Worm (Caenorhabditis elegans) whole organism, L1 larva: Measurements from ENCODE around the gene nlp-33.

Experiments
- fkh-8 ChIP-seq: sonication (generic microtip); optimal IDR thresholded peaks from 2 replicates; lab custom pipeline; 2016; ENCODE audit warnings: mild to moderate bottlenecking, missing genetic modification characterization, missing compliant biosample characterization
- fos-1 ChIP-seq: fragments of 150-350 bp; optimal IDR thresholded peaks from 2 replicates; lab custom pipeline; 2014; ENCODE audit warnings: missing biosample characterization, missing genetic modification characterization
- nhr-11 ChIP-seq: fragments of 150-350 bp; optimal IDR thresholded peaks from 2 replicates; lab custom pipeline; 2014; ENCODE audit warnings: missing biosample characterization, missing genetic modification characterization
- tlp-1 ChIP-seq: fragments of 150-350 bp; optimal IDR thresholded peaks from 2 replicates; lab custom pipeline; 2014; ENCODE audit warnings: missing biosample characterization, missing genetic modification characterization
- ztf-11 ChIP-seq, 2 experiments: sonication (generic microtip); optimal IDR thresholded peaks; 2 replicates each; lab custom pipeline; 2016 to 2017; ENCODE audit warnings: missing genetic modification characterization in 2 of 2, missing biosample characterization in 1 of 2, missing compliant biosample characterization in 1 of 2

DNA sequence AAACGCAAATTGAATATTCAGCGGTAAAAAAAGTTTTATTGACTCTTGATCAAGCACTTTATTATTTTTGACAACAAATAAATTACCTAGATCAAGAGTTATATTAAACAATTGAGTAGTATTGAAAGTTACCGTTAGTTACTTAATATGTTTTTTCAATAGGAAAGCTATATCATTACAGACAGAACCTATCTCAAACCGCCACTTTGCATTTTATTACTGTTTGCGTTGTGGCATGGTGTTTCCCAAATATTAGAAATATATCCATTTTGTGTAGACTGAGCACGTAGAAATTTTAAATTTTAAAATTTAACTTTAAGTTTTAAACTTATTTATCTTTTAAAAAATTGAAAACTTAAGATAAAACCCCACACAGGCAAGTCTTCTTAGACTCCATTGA, 42.7 kb upstream of the nlp-33 start:
- TF ChIP-seq fos-1 (no peak), ztf-11 (tag; optimal IDR thresholded peaks at IDR 0.05; lab: Kevin White, UChicago) (no peak), nhr-11 (tag; lab: Kevin White, UChicago) (no peak), tlp-1 (tag; lab: Kevin White, UChicago) (no peak), fkh-8 (tag; lab: Kevin White, UChicago) (no peak)
